Worm (Caenorhabditis elegans) whole organism, midembryonic: ENCODE data around the gene orc-4.

Experiments
- T22C8.4 ChIP-seq: fragments of 200-800 bp; sonication (Bioruptor generic); IDR thresholded peaks from 2 replicates; pipeline ENCODE4 v1.3.6; 2022; ENCODE audit warnings: missing genetic modification characterization, missing compliant biosample characterization
- cog-1 ChIP-seq: sonication (generic microtip); optimal IDR thresholded peaks from 2 replicates; lab custom pipeline; 2016; ENCODE audit warnings: missing genetic modification characterization, missing compliant biosample characterization
- flt-1 ChIP-seq: fragments of 200-800 bp; sonication (Bioruptor generic); IDR thresholded peaks from 2 replicates; pipeline ENCODE4 v1.3.6; 2022; ENCODE audit warnings: missing genetic modification characterization, missing compliant biosample characterization
- klf-2 ChIP-seq: fragments of 200-800 bp; sonication (Bioruptor generic); conservative IDR thresholded peaks from 2 replicates; pipeline ENCODE4 v1.3.6; 2022; ENCODE audit warnings: missing genetic modification reagents, missing genetic modification characterization, missing compliant biosample characterization
- med-1 ChIP-seq: sonication (generic microtip); optimal IDR thresholded peaks from 2 replicates; lab custom pipeline; 2017; ENCODE audit warnings: missing genetic modification characterization, mild to moderate bottlenecking, missing compliant biosample characterization, antibody characterized with exemption, missing genetic modification reagents; ENCODE audit not compliant: insufficient read depth
- ref-1 ChIP-seq: fragments of 200-800 bp; sonication (Bioruptor generic); conservative IDR thresholded peaks from 2 replicates; pipeline ENCODE4 v1.3.6; 2022; ENCODE audit warnings: missing genetic modification reagents, missing genetic modification characterization, missing compliant biosample characterization
- tab-1 ChIP-seq: fragments of 200-800 bp; sonication (Bioruptor generic); IDR thresholded peaks from 2 replicates; pipeline ENCODE4 v1.3.6; 2022; ENCODE audit warnings: missing genetic modification characterization, missing compliant biosample characterization
- ztf-23 ChIP-seq: fragments of 200-800 bp; sonication (Bioruptor generic); IDR thresholded peaks from 2 replicates; pipeline ENCODE4 v1.3.6; 2022; ENCODE audit warnings: missing genetic modification reagents, missing genetic modification characterization, missing compliant biosample characterization
- ztf-29 ChIP-seq: fragments of 200-800 bp; sonication (Bioruptor generic); IDR thresholded peaks from 2 replicates; pipeline ENCODE4 v1.3.6; 2022; ENCODE audit warnings: missing genetic modification reagents, missing genetic modification characterization, missing compliant biosample characterization

The orc-4 gene

ce11 chrIII:10615166-10615565, 30.8 kb upstream of the orc-4 start, which contains the start of gene mrpl-22:
TSS of gene mrpl-22 (plus strand) at chrIII:10615466.
- TF ChIP-seq ref-1 (no peak), cog-1 (no peak), klf-2 (no peak), ztf-29 (GFP tag; lab: Robert Waterston, UW) (no peak), med-1 (GFP tag; lab: Kevin White, UChicago) (no peak), flt-1 (no peak), T22C8.4 (no peak), tab-1 (GFP tag; lab: Robert Waterston, UW) (no peak), ztf-23 (no peak)

- TF ChIP-seq T22C8.4 (no peak), flt-1 (peak; percentile 48; the same call in 1 of the 2 replicates), ztf-23 (0 out of 2 replicates have a peak, but pooled peaks have one; percentile 55), ztf-29 (GFP tag; lab: Robert Waterston, UW) (no peak)
These were observed 24.8 kb upstream of the orc-4 start, which contains the start of the genes lron-10 and hpr-9 for ce11 chrIII:10621208-10621607. TSS of gene lron-10 (minus strand) at chrIII:10621369. TSS of gene hpr-9 (plus strand) at chrIII:10621551.

- TF ChIP-seq ref-1 (peak; percentile 85), tab-1 (GFP tag; lab: Robert Waterston, UW) (peak; percentile 93), klf-2 (peak; percentile 81), T22C8.4 (peak; percentile 92), med-1 (GFP tag; lab: Kevin White, UChicago) (peak; percentile 55), ztf-23 (peak; percentile 82), flt-1 (peak; percentile 94), cog-1 (peak; percentile 51), ztf-29 (GFP tag; lab: Robert Waterston, UW) (peak; percentile 67)
These were observed 21.4 kb upstream of the orc-4 start for ce11 chrIII:10624564-10624963.

ce11 chrIII:10628360-10628759, 17.6 kb upstream of the orc-4 start:
- no peak for TF ChIP-seq klf-2
- no peak for TF ChIP-seq T22C8.4
- no peak for TF ChIP-seq ztf-23
- no peak for TF ChIP-seq flt-1
- TF ChIP-seq ref-1 = no peak
- no peak for TF ChIP-seq med-1 (GFP tag; lab: Kevin White, UChicago)
- no peak for TF ChIP-seq ztf-29 (GFP tag; lab: Robert Waterston, UW)
- no peak for TF ChIP-seq tab-1 (GFP tag; lab: Robert Waterston, UW)
- TF ChIP-seq cog-1 = no peak

ce11 chrIII:10629043-10629442, 16.9 kb upstream of the orc-4 start, which contains the start of gene swt-4:
TSS of gene swt-4 (minus strand) at chrIII:10629143.
- no peak for TF ChIP-seq ref-1

ce11 chrIII:10629795-10630194, 16.2 kb upstream of the orc-4 start:
- no peak for TF ChIP-seq T22C8.4
- no peak for TF ChIP-seq klf-2
- TF ChIP-seq ref-1 = no peak
- TF ChIP-seq flt-1 = no peak
- no peak for TF ChIP-seq ztf-29 (GFP tag; lab: Robert Waterston, UW)
- no peak for TF ChIP-seq med-1 (GFP tag; lab: Kevin White, UChicago)
- no peak for TF ChIP-seq cog-1
- no peak for TF ChIP-seq ztf-23
- no peak for TF ChIP-seq tab-1 (GFP tag; lab: Robert Waterston, UW)

ce11 chrIII:10631870-10632509, 14.0 kb upstream of the orc-4 start:
- TF ChIP-seq ref-1 (no peak), cog-1 (no peak), med-1 (GFP tag; lab: Kevin White, UChicago) (no peak), ztf-23 (no peak), ztf-29 (GFP tag; lab: Robert Waterston, UW) (no peak), T22C8.4 (no peak), flt-1 (no peak), tab-1 (GFP tag; lab: Robert Waterston, UW) (no peak), klf-2 (no peak)

- TF ChIP-seq flt-1 (no peak), T22C8.4 (no peak), klf-2 (no peak), cog-1 (no peak), med-1 (GFP tag; lab: Kevin White, UChicago) (no peak), ref-1 (no peak), ztf-23 (no peak), tab-1 (GFP tag; lab: Robert Waterston, UW) (no peak), ztf-29 (GFP tag; lab: Robert Waterston, UW) (no peak)
These were observed 13.2 kb upstream of the orc-4 start, which contains the start of gene Y39A1A.10 for ce11 chrIII:10632590-10633402. TSS of gene Y39A1A.10 (plus strand) at chrIII:10632728.

- no peak for TF ChIP-seq ztf-29 (GFP tag; lab: Robert Waterston, UW)
- TF ChIP-seq klf-2 = no peak
- no peak for TF ChIP-seq ztf-23
- no peak for TF ChIP-seq tab-1 (GFP tag; lab: Robert Waterston, UW)
- no peak for TF ChIP-seq med-1 (GFP tag; lab: Kevin White, UChicago)
- TF ChIP-seq cog-1 = no peak
- no peak for TF ChIP-seq flt-1
These were observed 12.6 kb upstream of the orc-4 start, which contains the start of gene Y39A1A.9 for ce11 chrIII:10633403-10633674. TSS of gene Y39A1A.9 (minus strand) at chrIII:10633501.

- TF ChIP-seq klf-2 = peak; percentile 30; the same call in 1 of the 2 replicates
- no peak for TF ChIP-seq ztf-29 (GFP tag; lab: Robert Waterston, UW)
- peak; percentile 83 for TF ChIP-seq flt-1
- TF ChIP-seq ztf-23 = 0 out of 2 replicates have a peak, but pooled peaks have one; percentile 60
- peak; percentile 19 for TF ChIP-seq cog-1
These were observed 11.9 kb upstream of the orc-4 start for ce11 chrIII:10634034-10634433.
